Worm (Caenorhabditis elegans): ENCODE results near the gene syx-3.

DNA sequence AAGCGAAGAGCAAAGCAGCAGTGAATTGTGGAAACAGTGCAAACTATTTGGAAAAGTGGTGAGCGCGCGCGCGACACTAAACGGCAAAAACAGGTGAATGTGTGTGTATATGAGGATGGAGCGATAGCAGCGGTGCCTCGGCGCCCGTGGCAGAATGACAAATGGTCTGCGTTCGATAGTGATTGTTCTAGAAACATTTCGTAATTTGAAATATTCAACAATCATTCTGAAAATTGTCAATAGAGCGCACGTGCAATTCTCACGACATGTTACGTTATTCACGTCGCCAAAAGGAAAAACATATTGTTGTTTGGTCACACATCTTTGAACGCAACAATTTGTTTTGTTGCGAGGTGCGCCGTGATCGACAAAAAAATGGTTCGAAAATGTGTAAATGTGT lies 6.4 kb downstream of the syx-3 start:
- TF ChIP-seq nhr-90 (tag; optimal IDR thresholded peaks at IDR 0.05; ENCODE audit: poor library complexity) (no peak), nhr-28 (tag; optimal IDR thresholded peaks at IDR 0.05) (no peak), nhr-47 (tag; optimal IDR thresholded peaks at IDR 0.05) (no peak), pag-3 (tag; optimal IDR thresholded peaks at IDR 0.05; ENCODE audit: borderline replicate concordance, insufficient read depth) (no peak), skn-1 (tag; optimal IDR thresholded peaks at IDR 0.05) (peak; percentile 52), egl-27 (tag; optimal IDR thresholded peaks at IDR 0.05) (no peak)

All from whole organism, L1 larva.